Worm (Caenorhabditis elegans): ENCODE measurements around the gene ZC404.16.

DNA sequence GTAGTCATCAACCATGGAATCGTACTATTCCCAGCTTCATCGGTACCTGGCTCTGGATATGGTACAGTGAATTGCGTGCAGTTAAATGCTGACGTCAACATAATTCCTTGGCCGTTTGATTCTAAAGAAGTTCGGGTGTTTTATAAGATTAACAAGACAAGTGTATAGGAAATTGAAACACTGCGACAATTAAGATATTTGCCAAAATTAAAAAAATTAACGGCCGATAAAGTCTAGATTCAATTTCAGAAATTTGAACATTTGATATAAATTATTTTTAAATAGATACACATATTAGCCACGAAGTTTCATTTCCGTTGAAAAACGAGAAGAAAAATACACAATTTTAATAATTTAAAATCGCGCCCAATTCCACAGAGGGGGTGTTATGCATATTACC is 32.7 kb upstream of the ZC404.16 start, which contains the start of gene dmsr-12:
- no peak for TF ChIP-seq ces-1 (GFP tag; optimal IDR thresholded peaks at IDR 0.05)
- TF ChIP-seq ztf-7 (tag; optimal IDR thresholded peaks at IDR 0.05) = no peak
- TF ChIP-seq zag-1 (tag; optimal IDR thresholded peaks at IDR 0.05) = no peak
- TF ChIP-seq ZK546.5 (tag; optimal IDR thresholded peaks at IDR 0.05) = no peak
- no peak for TF ChIP-seq pha-4 (GFP tag; IDR thresholded peaks at IDR 0.05)
- no peak for TF ChIP-seq pha-4 (tag; optimal IDR thresholded peaks at IDR 0.05)
- no peak for TF ChIP-seq mdl-1 (tag; optimal IDR thresholded peaks at IDR 0.05)
- TF ChIP-seq nhr-48 (tag; optimal IDR thresholded peaks at IDR 0.05) = no peak
- no peak for TF ChIP-seq F44E2.7 (GFP tag; IDR thresholded peaks at IDR 0.05)
- TF ChIP-seq nhr-237 (tag; optimal IDR thresholded peaks at IDR 0.05) = no peak
- no peak for TF ChIP-seq unc-39 (tag; optimal IDR thresholded peaks at IDR 0.05)
- TF ChIP-seq lin-13 (GFP tag; optimal IDR thresholded peaks at IDR 0.05) = no peak

All from whole organism, L4 larva.